Worm (Caenorhabditis elegans): ENCODE results near the gene ZK593.2.
"Not testable (repeated sequence)": the region's sequence is repeated elsewhere in the genome, so short reads cannot be mapped to it uniquely, and the experiment has no call there.

The ZK593.2 gene

DNA sequence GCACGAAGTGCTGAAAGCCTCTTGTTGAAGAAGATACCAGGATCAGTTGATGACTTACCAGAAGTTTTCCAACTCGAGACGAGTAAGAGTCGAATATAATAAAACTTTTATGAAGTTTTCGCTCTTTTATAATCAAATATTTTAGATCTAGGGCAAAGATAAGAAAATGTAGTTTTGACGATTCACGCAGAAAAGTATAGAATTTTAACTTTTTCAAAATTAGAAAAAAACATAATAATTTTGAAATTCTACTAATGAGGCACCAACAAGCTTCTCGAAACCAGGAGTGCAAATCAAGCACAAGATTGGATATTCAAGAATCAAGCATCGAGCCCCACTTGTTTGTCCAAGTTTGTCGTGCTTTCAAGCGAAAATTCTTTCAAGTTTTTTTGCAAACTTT lies 35.6 kb downstream of the ZK593.2 start, which contains the start of gene Y69E1A.1:
TSS of gene Y69E1A.1 (minus strand) at position 101 of the 400 bp plus-strand sequence.
- no peak for TF ChIP-seq ceh-82 (tag; optimal IDR thresholded peaks at IDR 0.05)

DNA sequence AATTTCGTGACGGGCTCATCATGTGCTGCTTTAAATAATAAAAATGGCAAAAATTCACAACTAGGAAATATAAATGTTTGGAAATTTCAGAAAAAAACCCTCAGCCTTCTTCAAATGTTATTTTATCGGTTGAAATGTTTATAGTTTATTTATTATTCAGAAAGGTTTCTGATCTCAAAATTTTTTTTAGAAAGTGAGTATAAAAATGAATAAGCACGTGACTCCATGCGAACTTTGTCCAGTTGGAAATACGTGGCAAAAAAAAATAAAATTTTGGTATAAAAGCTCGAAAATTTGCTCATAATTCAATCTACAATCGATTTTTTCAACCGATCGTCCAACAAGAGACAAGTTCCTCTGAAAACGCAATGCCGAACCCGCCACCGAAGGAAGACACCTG lies 36.3 kb downstream of the ZK593.2 start, which contains the start of gene nsph-3.1:
TSS of gene nsph-3.1 (plus strand) at position 301 of the 400 bp plus-strand sequence.
- no peak for TF ChIP-seq mdl-1 (tag; optimal IDR thresholded peaks at IDR 0.05)
- TF ChIP-seq egl-5 (tag; optimal IDR thresholded peaks at IDR 0.05): no peak
- no peak for TF ChIP-seq nfya-1 (tag; optimal IDR thresholded peaks at IDR 0.05; ENCODE audit: insufficient read depth)
- no peak for TF ChIP-seq jun-1 (tag; optimal IDR thresholded peaks at IDR 0.05)
- TF ChIP-seq nhr-77 (tag; optimal IDR thresholded peaks at IDR 0.05): no peak
- no peak for TF ChIP-seq unc-39 (tag; optimal IDR thresholded peaks at IDR 0.05)
- no peak for TF ChIP-seq R02D3.7 (tag; optimal IDR thresholded peaks at IDR 0.05)
- no peak for TF ChIP-seq nhr-237 (tag; optimal IDR thresholded peaks at IDR 0.05)
- no peak for TF ChIP-seq fkh-2 (tag; optimal IDR thresholded peaks at IDR 0.05)
- no peak for TF ChIP-seq elt-1 (tag; optimal IDR thresholded peaks at IDR 0.05)
- TF ChIP-seq nhr-43 (tag; optimal IDR thresholded peaks at IDR 0.05; ENCODE audit: poor library complexity, severe bottlenecking): no peak
- no peak for TF ChIP-seq ceh-28 (tag; optimal IDR thresholded peaks at IDR 0.05)
- no peak for TF ChIP-seq daf-12 (tag; optimal IDR thresholded peaks at IDR 0.05)
- TF ChIP-seq hmg-11 (tag; optimal IDR thresholded peaks at IDR 0.05): no peak
- TF ChIP-seq elt-3 (tag; optimal IDR thresholded peaks at IDR 0.05): no peak
- TF ChIP-seq nhr-12 (tag; optimal IDR thresholded peaks at IDR 0.05): no peak
- no peak for TF ChIP-seq pqm-1 (tag; optimal IDR thresholded peaks at IDR 0.05)

DNA sequence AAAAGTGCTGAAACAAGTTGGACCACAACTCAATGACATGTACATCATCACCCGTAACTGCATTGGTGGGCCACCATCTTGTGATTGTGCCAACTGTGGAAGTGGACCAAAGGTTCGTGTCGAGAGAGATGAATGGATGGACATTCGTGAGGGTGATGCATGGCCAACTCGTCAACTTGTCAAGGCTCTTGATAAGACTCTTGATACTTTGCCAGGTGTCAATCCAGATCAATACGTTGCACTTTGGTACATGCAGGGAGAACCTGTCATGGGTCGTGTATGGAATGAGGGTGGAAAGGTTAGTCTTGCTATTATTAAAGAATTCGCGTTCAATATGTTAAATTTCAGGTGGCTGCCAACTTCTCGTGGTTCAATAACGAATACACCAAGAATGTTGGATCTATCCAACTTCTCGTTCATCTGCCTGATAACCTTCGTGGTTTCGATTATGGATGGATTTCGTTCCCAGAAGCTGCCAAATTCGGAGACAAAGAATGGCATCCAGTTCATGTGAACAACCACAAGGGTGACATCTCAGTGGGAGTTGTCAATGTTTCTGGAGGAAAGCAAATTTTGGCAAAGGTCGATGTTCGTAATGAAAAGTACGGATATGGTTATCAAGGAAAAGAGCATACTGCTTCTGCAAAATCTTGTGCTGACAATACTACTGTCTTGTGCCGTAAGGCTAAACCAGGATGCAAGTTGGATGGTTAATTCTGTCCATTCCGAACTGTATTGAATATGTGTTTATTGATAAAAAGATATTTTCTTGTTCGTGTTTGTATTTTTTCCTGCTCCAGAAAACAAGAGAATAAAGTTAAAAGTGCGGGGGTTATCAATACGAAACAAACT lies 37.4 kb downstream of the ZK593.2 start:
- no peak for TF ChIP-seq mdl-1 (tag; optimal IDR thresholded peaks at IDR 0.05)
- peak; percentile 41 for TF ChIP-seq nhr-43 (tag; optimal IDR thresholded peaks at IDR 0.05; ENCODE audit: poor library complexity, severe bottlenecking)
- no peak for TF ChIP-seq nhr-23 (tag; optimal IDR thresholded peaks at IDR 0.05)

DNA sequence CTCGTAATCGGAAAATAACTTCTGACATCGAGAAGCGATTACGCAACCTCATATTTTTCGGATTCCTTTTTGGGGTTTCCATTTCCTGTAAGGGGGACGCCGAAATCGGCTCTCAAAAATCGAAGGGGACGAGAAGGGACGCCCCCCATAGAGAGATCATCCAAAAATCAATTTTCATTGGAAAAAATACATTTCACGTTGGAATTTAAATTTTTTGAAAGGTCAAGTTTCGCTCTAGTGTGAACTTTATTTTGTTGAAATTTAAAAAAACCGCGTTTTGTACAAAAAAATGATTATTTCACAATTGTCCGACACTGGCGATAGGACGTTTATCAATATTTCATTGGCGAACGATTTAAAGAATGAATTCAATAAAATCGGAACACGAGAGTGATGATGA lies 38.8 kb downstream of the ZK593.2 start, which contains the start of gene Y69E1A.3:
TSS of gene Y69E1A.3 (plus strand) at position 301 of the 400 bp plus-strand sequence.
- TF ChIP-seq nhr-67 (tag; optimal IDR thresholded peaks at IDR 0.05) (no peak), ZK546.5 (tag; optimal IDR thresholded peaks at IDR 0.05) (no peak), nhr-237 (tag; optimal IDR thresholded peaks at IDR 0.05) (no peak), hmg-11 (tag; optimal IDR thresholded peaks at IDR 0.05) (no peak), tbx-2 (tag; optimal IDR thresholded peaks at IDR 0.05) (no peak), ceh-82 (tag; optimal IDR thresholded peaks at IDR 0.05) (no peak), R02D3.7 (tag; optimal IDR thresholded peaks at IDR 0.05) (no peak), nhr-28 (tag; optimal IDR thresholded peaks at IDR 0.05) (no peak), unc-62 (GFP tag; optimal IDR thresholded peaks at IDR 0.05) (no peak), pha-4 (tag; optimal IDR thresholded peaks at IDR 0.05) (no peak), aly-2 (tag; optimal IDR thresholded peaks at IDR 0.05) (no peak), egl-27 (tag; optimal IDR thresholded peaks at IDR 0.05) (no peak), mdl-1 (tag; optimal IDR thresholded peaks at IDR 0.05) (no peak), nhr-25 (tag; optimal IDR thresholded peaks at IDR 0.05) (no peak), skn-1 (tag; optimal IDR thresholded peaks at IDR 0.05) (no peak)

DNA sequence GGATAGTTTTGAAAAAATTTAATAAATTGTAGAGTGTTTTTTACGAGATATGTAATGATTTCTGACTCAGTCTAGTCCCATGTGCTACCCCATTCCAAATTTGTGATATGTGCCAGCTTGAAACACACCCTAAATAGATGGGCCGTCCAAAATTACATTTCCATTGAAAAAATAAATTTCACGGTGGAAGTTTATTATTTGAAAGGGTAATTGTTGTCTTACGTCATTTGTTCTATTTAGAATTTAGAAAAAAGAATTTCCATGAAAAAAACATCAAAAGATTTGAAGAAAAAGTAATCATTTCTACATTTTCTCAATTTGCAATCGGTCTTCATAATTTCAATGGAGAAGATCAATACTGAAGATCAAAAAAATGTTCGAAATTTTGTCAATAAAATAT lies 41.8 kb downstream of the ZK593.2 start, which contains the start of gene Y69E1A.4:
TSS of gene Y69E1A.4 (plus strand) at position 301 of the 400 bp plus-strand sequence.
- TF ChIP-seq elt-2, fos-1, mdl-1 (tag; optimal IDR thresholded peaks at IDR 0.05): not testable (repeated sequence)

All from whole organism, L3 larva.